Fruit fly (Drosophila melanogaster): ENCODE results near the gene Nna1.

Nna1 gene

DNA sequence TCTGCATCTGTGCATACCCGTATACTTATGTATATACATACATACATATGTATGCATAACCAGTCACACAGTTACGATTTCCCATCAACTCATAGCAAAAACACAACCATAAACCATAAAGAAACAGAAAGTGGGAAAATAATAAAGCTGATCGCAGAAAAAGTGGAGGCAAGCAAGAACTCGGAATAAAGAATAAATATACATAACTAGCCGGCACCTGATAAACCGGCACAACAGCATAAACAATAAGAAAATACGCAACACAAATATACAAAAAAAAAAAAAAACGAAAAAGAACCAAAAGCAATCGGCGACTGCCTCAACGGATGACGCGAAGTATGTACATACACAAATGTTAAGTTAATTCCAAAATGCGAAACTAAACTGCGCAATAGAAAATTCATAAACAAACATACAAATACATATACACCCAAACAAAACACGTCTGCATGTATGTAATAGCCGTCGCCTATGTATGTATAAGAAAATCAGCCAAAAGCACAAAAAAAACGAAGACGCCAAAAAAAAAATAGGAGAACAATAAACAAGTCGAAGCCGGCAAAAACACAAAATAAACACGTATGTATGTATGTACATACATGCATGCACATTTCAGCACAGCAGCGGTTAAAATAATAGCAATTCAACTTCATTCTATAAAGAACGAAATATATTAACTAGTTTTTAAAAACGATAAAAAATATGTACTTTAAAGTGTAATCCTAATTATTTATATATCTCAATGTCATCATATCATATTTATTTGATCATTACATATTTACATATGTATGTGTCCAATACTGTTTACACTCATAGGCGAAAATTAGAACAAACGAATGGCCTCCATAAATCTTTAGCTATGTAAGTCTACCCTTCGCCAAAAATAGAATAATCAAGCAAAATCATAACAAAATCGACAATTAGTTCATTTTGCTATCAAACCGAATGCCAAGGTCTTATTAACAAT lies 57.1 kb downstream of the Nna1 start (continued):
- TF ChIP-seq CG4424 (GFP tag; optimal IDR thresholded peaks at IDR 0.05): peak; percentile 41
- peak; percentile 87 for TF ChIP-seq CG32532 (GFP tag; IDR thresholded peaks at IDR 0.05)
- peak; percentile 61; the same call in 1 of the 3 replicates for TF ChIP-seq so (GFP tag; IDR thresholded peaks at IDR 0.05)
- peak; percentile 73 for TF ChIP-seq CG13424 (tag; optimal IDR thresholded peaks at IDR 0.05)
- TF ChIP-seq CG12769 (tag; optimal IDR thresholded peaks at IDR 0.05): peak; percentile 73
- no peak for TF ChIP-seq Neu2 (GFP tag; optimal IDR thresholded peaks at IDR 0.05; ENCODE audit: borderline replicate concordance)
- TF ChIP-seq CG17385 (GFP tag; optimal IDR thresholded peaks at IDR 0.05): peak; percentile 72
- TF ChIP-seq CG31224 (GFP tag; IDR thresholded peaks at IDR 0.05): peak; percentile 58
- no peak for TF ChIP-seq HLHmδ (GFP tag; optimal IDR thresholded peaks at IDR 0.05)
- peak; percentile 17 for TF ChIP-seq zfh2 (GFP tag; optimal IDR thresholded peaks at IDR 0.05)
- TF ChIP-seq B-H2 (GFP tag; optimal IDR thresholded peaks at IDR 0.05): no peak
- peak; percentile 22 for TF ChIP-seq zen (tag; optimal IDR thresholded peaks at IDR 0.05)
- peak; percentile 82 for TF ChIP-seq sqz (GFP tag; optimal IDR thresholded peaks at IDR 0.05)
- TF ChIP-seq Meics (GFP tag; optimal IDR thresholded peaks at IDR 0.05): peak; percentile 87
- peak; percentile 38 for TF ChIP-seq CG14710 (tag; optimal IDR thresholded peaks at IDR 0.05)
- peak; percentile 84 for TF ChIP-seq CG15269 (tag; optimal IDR thresholded peaks at IDR 0.05)
- 0 out of 3 replicates have a peak, but pooled peaks have one; percentile 39 for TF ChIP-seq CG2889 (GFP tag; IDR thresholded peaks at IDR 0.05)
- peak; percentile 49 for TF ChIP-seq CG14667 (GFP tag; IDR thresholded peaks at IDR 0.05)
- peak; percentile 48; the same call in 1 of the 3 replicates for TF ChIP-seq gce (GFP tag; IDR thresholded peaks at IDR 0.05)
- peak; percentile 80 for TF ChIP-seq Dbx (GFP tag; IDR thresholded peaks at IDR 0.05)
- TF ChIP-seq CG1602 (GFP tag; optimal IDR thresholded peaks at IDR 0.05): peak; percentile 44
- TF ChIP-seq trem (tag; optimal IDR thresholded peaks at IDR 0.05): no peak
- peak; percentile 31 for TF ChIP-seq fu2 (GFP tag; optimal IDR thresholded peaks at IDR 0.05)
- TF ChIP-seq D19A (tag; optimal IDR thresholded peaks at IDR 0.05): peak; percentile 60
- peak; percentile 24 for TF ChIP-seq gcm (GFP tag; optimal IDR thresholded peaks at IDR 0.05)
- TF ChIP-seq sens (GFP tag): peak; percentile 89
- TF ChIP-seq ranshi (GFP tag; IDR thresholded peaks at IDR 0.05): 0 out of 2 replicates have a peak, but pooled peaks have one; percentile 75
- TF ChIP-seq CG1832 (GFP tag; optimal IDR thresholded peaks at IDR 0.05): no peak
- peak; percentile 57 for TF ChIP-seq CG15011 (GFP tag; optimal IDR thresholded peaks at IDR 0.05)
- TF ChIP-seq D19B (GFP tag; optimal IDR thresholded peaks at IDR 0.05): peak; percentile 50
- TF ChIP-seq CG6854 (GFP tag; optimal IDR thresholded peaks at IDR 0.05): peak; percentile 63
- peak; percentile 46; the same call in 2 of the 3 replicates for TF ChIP-seq Aef1 (GFP tag; IDR thresholded peaks at IDR 0.05)
- TF ChIP-seq CG8478 (optimal IDR thresholded peaks at IDR 0.05): no peak
- peak; percentile 68 for TF ChIP-seq ap (GFP tag; IDR thresholded peaks at IDR 0.05)
- TF ChIP-seq NFAT (GFP tag; IDR thresholded peaks at IDR 0.05): peak; percentile 38; the same call in 1 of the 2 replicates
- peak; percentile 53; the same call in 2 of the 3 replicates for TF ChIP-seq B-H1 (GFP tag; IDR thresholded peaks at IDR 0.05)
- TF ChIP-seq unc-4 (GFP tag; IDR thresholded peaks at IDR 0.05; ENCODE audit: partially characterized antibody): no peak
- peak; percentile 1 for TF ChIP-seq gcm2 (GFP tag; optimal IDR thresholded peaks at IDR 0.05)
- peak; percentile 81 for TF ChIP-seq Hmr (GFP tag; optimal IDR thresholded peaks at IDR 0.05)
- no peak for TF ChIP-seq chn (GFP tag; optimal IDR thresholded peaks at IDR 0.05)
- TF ChIP-seq sisA (GFP tag; IDR thresholded peaks at IDR 0.05): 0 out of 2 replicates have a peak, but pooled peaks have one; percentile 28
- peak; percentile 81 for TF ChIP-seq dmrt99B (tag; optimal IDR thresholded peaks at IDR 0.05)
- peak; percentile 59 for TF ChIP-seq ara (GFP tag; IDR thresholded peaks at IDR 0.05)
- TF ChIP-seq CG3847 (GFP tag; IDR thresholded peaks at IDR 0.05): peak; percentile 77
- TF ChIP-seq CG7839 (tag; optimal IDR thresholded peaks at IDR 0.05): peak; percentile 87
- peak in 1 of 2 experiments; percentile 63 for TF ChIP-seq bsh (GFP tag; optimal IDR thresholded peaks at IDR 0.05)
- TF ChIP-seq kay (GFP tag; optimal IDR thresholded peaks at IDR 0.05): peak; percentile 19
- no peak for TF ChIP-seq amos (GFP tag; IDR thresholded peaks at IDR 0.05; ENCODE audit: partially characterized antibody)
